Worm (Caenorhabditis elegans) whole organism, late embryonic: ENCODE data around the gene K08D10.13.

Source experiments
- C08G9.2 ChIP-seq: sonication (generic microtip); optimal IDR thresholded peaks from 2 replicates; lab custom pipeline; 2016; ENCODE audit warnings: mild to moderate bottlenecking, missing genetic modification characterization, moderate library complexity, missing compliant biosample characterization
- C38D4.7 ChIP-seq: fragments of 200-800 bp; sonication (Bioruptor generic); optimal IDR thresholded peaks from 2 replicates; lab custom pipeline; 2018; ENCODE audit warnings: mild to moderate bottlenecking, missing genetic modification characterization, moderate library complexity, missing compliant biosample characterization
- K02D7.2 ChIP-seq: sonication (generic microtip); optimal IDR thresholded peaks from 2 replicates; lab custom pipeline; 2017; ENCODE audit warnings: mild to moderate bottlenecking, missing genetic modification characterization, missing compliant biosample characterization
- K09A11.1 ChIP-seq: sonication (generic microtip); optimal IDR thresholded peaks from 2 replicates; lab custom pipeline; 2017; ENCODE audit warnings: antibody characterized with exemption, mild to moderate bottlenecking, missing genetic modification characterization, missing compliant biosample characterization; ENCODE audit not compliant: insufficient read depth
- Y22D7AL.16 ChIP-seq: sonication (generic microtip); optimal IDR thresholded peaks from 2 replicates; lab custom pipeline; 2016; ENCODE audit warnings: missing genetic modification characterization, missing compliant biosample characterization
- ahr-1 ChIP-seq: sonication (generic microtip); optimal IDR thresholded peaks from 2 replicates; lab custom pipeline; 2016; ENCODE audit warnings: missing genetic modification characterization, missing compliant biosample characterization
- ama-1 ChIP-seq: fragments of 150-350 bp; optimal IDR thresholded peaks from 2 replicates; lab custom pipeline; 2014
- ceh-14 ChIP-seq: sonication (generic microtip); optimal IDR thresholded peaks from 2 replicates; lab custom pipeline; 2016; ENCODE audit warnings: missing genotype, missing genetic modification characterization, missing compliant biosample characterization
- ceh-22 ChIP-seq: sonication (generic microtip); optimal IDR thresholded peaks from 2 replicates; lab custom pipeline; 2017; ENCODE audit warnings: missing biosample characterization, missing genetic modification characterization
- ceh-24 ChIP-seq: sonication (generic microtip); optimal IDR thresholded peaks from 2 replicates; lab custom pipeline; 2016; ENCODE audit warnings: mild to moderate bottlenecking, missing genetic modification characterization, missing compliant biosample characterization
- ceh-31 ChIP-seq: sonication (generic microtip); optimal IDR thresholded peaks from 2 replicates; lab custom pipeline; 2016; ENCODE audit warnings: missing genetic modification characterization, missing compliant biosample characterization
- ceh-34 ChIP-seq: sonication (generic microtip); optimal IDR thresholded peaks from 2 replicates; lab custom pipeline; 2016; ENCODE audit warnings: mild to moderate bottlenecking, missing genetic modification characterization, missing compliant biosample characterization
- ceh-48 ChIP-seq: sonication (generic microtip); optimal IDR thresholded peaks from 2 replicates; lab custom pipeline; 2016; ENCODE audit warnings: missing genetic modification characterization, inconsistent platforms, missing compliant biosample characterization
- ceh-9 ChIP-seq: sonication (generic microtip); optimal IDR thresholded peaks from 2 replicates; lab custom pipeline; 2016; ENCODE audit warnings: mild to moderate bottlenecking, missing genetic modification characterization, inconsistent platforms, missing compliant biosample characterization
- che-1 ChIP-seq: sonication (generic microtip); optimal IDR thresholded peaks from 2 replicates; lab custom pipeline; 2016; ENCODE audit warnings: mild to moderate bottlenecking, missing genetic modification characterization, missing compliant biosample characterization
- dmd-4 ChIP-seq: sonication (generic microtip); optimal IDR thresholded peaks from 2 replicates; lab custom pipeline; 2016; ENCODE audit warnings: borderline replicate concordance, missing genetic modification characterization, missing compliant biosample characterization
- dve-1 ChIP-seq: sonication (generic microtip); optimal IDR thresholded peaks from 2 replicates; lab custom pipeline; 2017; ENCODE audit warnings: antibody characterized with exemption, mild to moderate bottlenecking, missing genetic modification characterization, missing compliant biosample characterization
- ets-4 ChIP-seq: sonication (generic microtip); optimal IDR thresholded peaks from 2 replicates; lab custom pipeline; 2016; ENCODE audit warnings: missing genetic modification characterization, missing compliant biosample characterization
- fax-1 ChIP-seq: sonication (generic microtip); optimal IDR thresholded peaks from 2 replicates; lab custom pipeline; 2016; ENCODE audit warnings: missing genotype, missing genetic modification characterization, missing compliant biosample characterization
- fkh-10 ChIP-seq: fragments of 150-350 bp; optimal IDR thresholded peaks from 2 replicates; lab custom pipeline; 2014; ENCODE audit warnings: missing biosample characterization, missing genetic modification reagents, missing genetic modification characterization
- fkh-6 ChIP-seq: sonication (generic microtip); optimal IDR thresholded peaks from 2 replicates; lab custom pipeline; 2016; ENCODE audit warnings: missing genetic modification characterization, missing compliant biosample characterization
- gmeb-2 ChIP-seq: sonication (generic microtip); optimal IDR thresholded peaks from 2 replicates; lab custom pipeline; 2016; ENCODE audit warnings: missing genetic modification characterization, inconsistent platforms, missing compliant biosample characterization
- lim-6 ChIP-seq: sonication (generic microtip); optimal IDR thresholded peaks from 2 replicates; lab custom pipeline; 2016; ENCODE audit warnings: missing genetic modification characterization, missing compliant biosample characterization
- lin-11 ChIP-seq: fragments of 200-800 bp; sonication (Bioruptor generic); optimal IDR thresholded peaks from 2 replicates; lab custom pipeline; 2018; ENCODE audit warnings: mild to moderate bottlenecking, missing genetic modification characterization, missing compliant biosample characterization
- madf-2 ChIP-seq: sonication (generic microtip); optimal IDR thresholded peaks from 2 replicates; lab custom pipeline; 2017; ENCODE audit warnings: missing genetic modification characterization, missing compliant biosample characterization
- mec-3 ChIP-seq: sonication (generic microtip); optimal IDR thresholded peaks from 2 replicates; lab custom pipeline; 2016; ENCODE audit warnings: borderline replicate concordance, missing genetic modification characterization, missing compliant biosample characterization
- nfya-1 ChIP-seq: sonication (generic microtip); optimal IDR thresholded peaks from 2 replicates; lab custom pipeline; 2017; ENCODE audit warnings: missing genetic modification characterization, mild to moderate bottlenecking, missing compliant biosample characterization, antibody characterized with exemption, moderate library complexity
- odd-2 ChIP-seq: sonication (generic microtip); optimal IDR thresholded peaks from 2 replicates; lab custom pipeline; 2017; ENCODE audit warnings: antibody characterized with exemption, mild to moderate bottlenecking, missing genetic modification characterization, missing compliant biosample characterization
- pag-3 ChIP-seq: sonication (generic microtip); optimal IDR thresholded peaks from 2 replicates; lab custom pipeline; 2016; ENCODE audit warnings: missing compliant biosample characterization, missing genetic modification characterization, borderline replicate concordance
- pax-1 ChIP-seq: fragments of 150-350 bp; optimal IDR thresholded peaks from 2 replicates; lab custom pipeline; 2014; ENCODE audit warnings: missing biosample characterization, missing genetic modification characterization
- pha-2 ChIP-seq: sonication (generic microtip); optimal IDR thresholded peaks from 2 replicates; lab custom pipeline; 2017; ENCODE audit warnings: mild to moderate bottlenecking, missing genetic modification characterization, missing compliant biosample characterization
- pqm-1 ChIP-seq: sonication (generic microtip); optimal IDR thresholded peaks from 2 replicates; lab custom pipeline; 2016; ENCODE audit warnings: missing genetic modification characterization, missing compliant biosample characterization
- sdc-2 ChIP-seq: sonication (generic microtip); optimal IDR thresholded peaks from 2 replicates; lab custom pipeline; 2016; ENCODE audit warnings: missing genotype, missing genetic modification characterization, missing compliant biosample characterization
- sox-2 ChIP-seq: fragments of 200-800 bp; sonication (Bioruptor generic); IDR thresholded peaks from 2 replicates; pipeline ENCODE4 v1.3.6; 2022; ENCODE audit warnings: missing genetic modification reagents, missing genetic modification characterization, missing compliant biosample characterization
- sox-4 ChIP-seq: sonication (generic microtip); optimal IDR thresholded peaks from 2 replicates; lab custom pipeline; 2017; ENCODE audit warnings: mild to moderate bottlenecking, missing genetic modification characterization, inconsistent platforms, missing compliant biosample characterization
- tbx-2 ChIP-seq: sonication (generic microtip); optimal IDR thresholded peaks from 2 replicates; lab custom pipeline; 2016; ENCODE audit warnings: missing genetic modification characterization, missing compliant biosample characterization
- tbx-7 ChIP-seq: sonication (generic microtip); optimal IDR thresholded peaks from 2 replicates; lab custom pipeline; 2016; ENCODE audit warnings: missing genotype, missing genetic modification characterization, missing compliant biosample characterization
- unc-42 ChIP-seq: sonication (generic microtip); optimal IDR thresholded peaks from 2 replicates; lab custom pipeline; 2016; ENCODE audit warnings: missing genotype, missing genetic modification characterization, missing compliant biosample characterization
- unc-86 ChIP-seq: sonication (generic microtip); optimal IDR thresholded peaks from 2 replicates; lab custom pipeline; 2016; ENCODE audit warnings: missing genetic modification characterization, missing compliant biosample characterization

K08D10.13 gene

DNA sequence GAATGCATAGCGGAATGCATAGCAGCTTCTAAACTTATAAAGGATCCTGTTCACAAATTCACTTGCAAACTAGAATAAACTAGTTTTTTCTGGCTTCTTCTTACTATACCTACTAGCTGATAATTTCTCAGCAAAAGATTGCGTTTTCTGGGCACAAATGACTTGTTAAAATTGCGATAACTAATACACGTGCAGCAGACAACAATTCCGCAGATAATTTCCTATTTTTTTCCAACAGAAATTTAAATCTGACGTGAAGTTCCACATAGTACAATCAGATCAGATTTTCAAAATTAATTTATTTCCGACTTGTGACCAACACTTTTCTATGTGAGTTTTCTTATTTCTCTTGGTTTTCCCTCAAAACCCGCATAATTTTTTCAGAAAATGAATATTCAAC, 7.0 kb downstream of the K08D10.13 start, which contains the start of gene scrm-8:
Gene scrm-8 (plus strand): TSS at position 301 of the 400 bp plus-strand sequence.
- TF ChIP-seq sdc-2 = no peak
- TF ChIP-seq fkh-10 (GFP tag; lab: Kevin White, UChicago) = no peak
- no peak for TF ChIP-seq sox-2 (GFP tag; lab: Robert Waterston, UW)
- no peak for TF ChIP-seq fax-1 (tag; lab: Kevin White, UChicago)
- TF ChIP-seq C08G9.2 = no peak
- TF ChIP-seq ceh-34 = no peak
- no peak for TF ChIP-seq dmd-4 (tag; lab: Kevin White, UChicago)
- TF ChIP-seq pha-2 (tag; lab: Kevin White, UChicago) = no peak
- no peak for TF ChIP-seq ceh-22 (tag; lab: Kevin White, UChicago)
- no peak for TF ChIP-seq lin-11
- TF ChIP-seq unc-42 (tag; lab: Kevin White, UChicago) = no peak
- TF ChIP-seq fkh-6 = no peak

DNA sequence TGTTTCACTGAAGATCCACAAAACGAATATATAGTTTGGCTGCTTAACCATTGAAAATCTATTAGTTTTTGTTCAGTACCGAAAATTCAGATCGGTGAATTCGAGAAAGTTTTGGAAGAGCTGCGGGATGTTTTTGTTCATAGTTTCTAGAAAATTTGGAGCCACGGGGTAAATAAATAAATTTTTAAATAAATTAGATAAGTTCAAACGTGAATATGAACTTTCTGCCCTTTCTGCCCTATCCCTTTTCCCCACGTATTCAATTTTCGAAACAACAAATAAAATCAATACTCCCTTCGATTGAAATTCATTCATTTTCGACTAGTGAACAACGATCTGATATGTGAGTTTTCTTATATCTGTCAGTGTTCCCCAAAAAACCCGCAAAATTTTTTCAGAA, 9.3 kb downstream of the K08D10.13 start, which contains the start of gene scrm-5:
Gene scrm-5 (plus strand): TSS at position 301 of the 400 bp plus-strand sequence.
- TF ChIP-seq fax-1 (tag; lab: Kevin White, UChicago) (no peak), unc-42 (tag; lab: Kevin White, UChicago) (no peak), ahr-1 (tag; lab: Kevin White, UChicago) (no peak), ama-1 (lab: Kevin White, UChicago) (no peak), lim-6 (no peak), pag-3 (tag; lab: Kevin White, UChicago) (no peak), ceh-31 (no peak), ceh-48 (tag; lab: Kevin White, UChicago) (no peak), gmeb-2 (tag; lab: Kevin White, UChicago) (no peak), ceh-24 (tag; lab: Kevin White, UChicago) (no peak), odd-2 (tag; lab: Kevin White, UChicago) (no peak), dve-1 (tag; lab: Kevin White, UChicago) (no peak), sox-4 (tag; lab: Kevin White, UChicago) (no peak), nfya-1 (tag; lab: Kevin White, UChicago) (no peak)
- TF ChIP-seq, all 69 proteins: peak for 0

DNA sequence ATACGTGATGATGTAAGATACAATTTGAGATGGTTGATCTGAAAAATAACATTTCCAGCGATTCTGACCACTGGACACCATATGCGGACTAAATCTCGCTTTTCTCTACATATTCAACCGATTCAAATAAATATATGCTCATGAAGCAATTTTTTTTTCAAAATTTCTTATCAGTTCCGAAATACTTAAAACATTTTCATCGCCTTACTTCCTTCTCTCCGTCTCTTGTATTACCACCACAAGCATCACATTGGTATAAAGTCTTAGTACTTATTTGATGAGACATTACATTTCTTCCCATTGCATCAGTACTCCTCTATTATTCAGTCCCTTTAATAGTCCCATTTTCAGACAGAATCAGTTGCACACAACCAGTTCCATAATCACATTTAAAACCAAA, 16.7 kb downstream of the K08D10.13 start, which contains the start of gene K08D10.14:
Gene K08D10.14 (plus strand): TSS at position 301 of the 400 bp plus-strand sequence.
- no peak for TF ChIP-seq sdc-2
- no peak for TF ChIP-seq mec-3 (tag; lab: Kevin White, UChicago)
- no peak for TF ChIP-seq dve-1 (tag; lab: Kevin White, UChicago)
- TF ChIP-seq pax-1 = no peak
- no peak for TF ChIP-seq che-1
- TF ChIP-seq C38D4.7 (GFP tag; lab: Kevin White, UChicago) = no peak
- TF ChIP-seq K02D7.2 (tag; lab: Kevin White, UChicago) = no peak
- TF ChIP-seq ceh-9 (tag; lab: Kevin White, UChicago) = no peak
- no peak for TF ChIP-seq ets-4
- no peak for TF ChIP-seq pha-2 (tag; lab: Kevin White, UChicago)
- TF ChIP-seq dmd-4 (tag; lab: Kevin White, UChicago) = no peak

DNA sequence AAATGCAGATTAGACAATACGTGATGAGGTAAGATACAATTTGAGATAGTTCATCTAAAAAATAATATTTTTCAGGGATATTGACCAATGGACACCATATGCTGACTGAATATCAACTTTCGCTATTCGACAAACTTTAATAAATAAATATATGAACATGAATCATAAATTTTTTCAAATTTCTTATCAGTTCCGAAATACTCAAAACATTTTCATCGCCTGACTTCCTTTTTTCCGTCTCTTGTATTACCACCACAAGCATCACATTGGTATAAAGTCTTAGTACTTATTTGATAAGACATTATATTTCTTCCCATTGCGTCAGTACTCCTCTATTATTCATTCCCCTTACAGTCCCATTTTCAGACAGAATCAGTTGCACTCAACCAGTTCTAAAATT, 19.2 kb downstream of the K08D10.13 start, which contains the start of the genes K08D10.10 and R07C12.1:
Gene K08D10.10 (plus strand): TSS at position 93 of the 400 bp plus-strand sequence.
Gene R07C12.1 (plus strand): TSS at position 314 of the 400 bp plus-strand sequence.
- no peak for TF ChIP-seq dmd-4 (tag; lab: Kevin White, UChicago)
- TF ChIP-seq K09A11.1 (tag; lab: Kevin White, UChicago) = no peak
- no peak for TF ChIP-seq unc-86 (tag; lab: Kevin White, UChicago)
- no peak for TF ChIP-seq ceh-22 (tag; lab: Kevin White, UChicago)

DNA sequence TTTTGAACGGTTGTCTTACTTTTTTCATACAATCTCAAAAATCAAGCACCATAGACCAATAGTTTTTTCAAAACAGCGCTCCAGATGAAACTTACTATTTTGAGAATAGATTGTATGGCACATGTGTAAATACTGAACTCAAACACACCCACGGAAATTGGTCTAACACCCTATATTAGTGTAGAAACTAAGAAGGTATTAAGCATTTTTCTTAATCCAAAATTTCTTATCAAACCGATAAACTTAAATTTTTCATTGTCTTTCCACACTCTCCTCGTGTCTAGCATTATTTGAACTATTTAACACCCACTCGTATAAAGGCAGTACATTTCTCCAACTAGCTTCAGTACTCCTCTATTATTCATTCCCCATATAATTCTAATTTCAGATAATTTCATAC, 21.2 kb downstream of the K08D10.13 start:
- TF ChIP-seq ceh-48 (tag; lab: Kevin White, UChicago) = no peak
- TF ChIP-seq dve-1 (tag; lab: Kevin White, UChicago) = no peak
- no peak for TF ChIP-seq tbx-2
- TF ChIP-seq ceh-24 (tag; lab: Kevin White, UChicago) = no peak
- TF ChIP-seq pag-3 (tag; lab: Kevin White, UChicago) = no peak
- no peak for TF ChIP-seq madf-2
- TF ChIP-seq K09A11.1 (tag; lab: Kevin White, UChicago) = no peak
- no peak for TF ChIP-seq odd-2 (tag; lab: Kevin White, UChicago)
- no peak for TF ChIP-seq ceh-14 (tag; lab: Kevin White, UChicago)
- TF ChIP-seq tbx-7 (tag; lab: Kevin White, UChicago) = no peak
- TF ChIP-seq ceh-34 = no peak
- TF ChIP-seq mec-3 (tag; lab: Kevin White, UChicago) = no peak
- no peak for TF ChIP-seq dmd-4 (tag; lab: Kevin White, UChicago)
- no peak for TF ChIP-seq unc-86 (tag; lab: Kevin White, UChicago)
- no peak for TF ChIP-seq lim-6
- TF ChIP-seq Y22D7AL.16 (tag; lab: Kevin White, UChicago) = no peak
- TF ChIP-seq gmeb-2 (tag; lab: Kevin White, UChicago) = no peak
- TF ChIP-seq pqm-1 (tag; lab: Kevin White, UChicago) = no peak
